Fruit fly (Drosophila melanogaster): ENCODE results near the gene CG43362.

CG43362 gene

DNA sequence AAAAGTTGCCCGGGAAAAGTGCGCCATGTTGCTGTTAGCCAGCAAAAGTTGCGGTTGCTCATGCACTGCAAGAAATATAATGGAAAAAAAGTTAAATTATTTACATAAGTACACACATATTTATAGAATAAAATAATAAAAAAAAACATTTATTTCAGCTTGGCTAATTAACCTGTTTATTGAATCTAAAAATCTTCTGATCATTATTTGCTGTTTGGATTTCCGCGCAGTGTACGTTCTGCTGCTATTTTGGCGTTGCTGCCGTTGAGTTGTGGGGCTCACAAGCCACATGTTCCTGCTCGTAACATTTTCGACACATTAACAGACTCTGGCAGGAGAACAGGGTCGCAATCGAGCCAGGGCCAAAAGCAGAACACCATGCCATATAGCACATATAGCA lies 19.2 kb upstream of the CG43362 start (continued):
- TF ChIP-seq CG8359 (GFP tag; optimal IDR thresholded peaks at IDR 0.05; ENCODE audit: borderline replicate concordance) (peak; percentile 69), CG9437 (GFP tag; optimal IDR thresholded peaks at IDR 0.05) (peak; percentile 39), CHES-1-like (GFP tag; optimal IDR thresholded peaks at IDR 0.05) (no peak), Gug (GFP tag; IDR thresholded peaks at IDR 0.05) (no peak), CG17802 (tag; optimal IDR thresholded peaks at IDR 0.05) (peak; percentile 38), Oli (tag; optimal IDR thresholded peaks at IDR 0.05) (peak; percentile 79), CG3847 (GFP tag; IDR thresholded peaks at IDR 0.05) (no peak), zen (tag; optimal IDR thresholded peaks at IDR 0.05) (peak; percentile 24), chm (GFP tag; IDR thresholded peaks at IDR 0.05) (no peak), sob (GFP tag; IDR thresholded peaks at IDR 0.05) (peak; percentile 33; the same call in 1 of the 2 replicates), HLH3B (GFP tag; IDR thresholded peaks at IDR 0.05) (peak; percentile 70), CrebB (tag; optimal IDR thresholded peaks at IDR 0.05) (no peak), CG18599 (GFP tag; optimal IDR thresholded peaks at IDR 0.05) (peak; percentile 61), ara (GFP tag; IDR thresholded peaks at IDR 0.05) (peak; percentile 78; the same call in 1 of the 2 replicates)

DNA sequence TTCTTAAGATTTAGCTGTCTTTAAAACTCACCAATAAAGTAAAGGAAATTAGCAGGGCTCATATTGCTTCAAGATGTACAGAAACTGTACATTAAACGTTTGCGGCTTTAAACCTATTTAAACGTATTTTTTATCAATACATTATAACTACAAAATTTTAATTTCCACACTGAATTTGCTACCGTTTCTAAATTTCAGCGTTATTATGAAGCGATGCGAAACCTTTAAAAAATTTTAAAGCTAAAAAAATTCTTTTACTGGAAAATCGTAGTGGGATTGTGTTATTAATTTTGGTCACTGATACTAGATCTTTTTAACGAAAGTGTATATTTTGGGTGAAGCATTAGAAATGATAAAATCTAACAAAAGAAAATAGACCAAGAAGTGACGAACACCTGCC lies 18.1 kb upstream of the CG43362 start, which contains the start of gene CG43354:
Gene CG43354, minus strand, starts transcription at position 101 of the 400 bp plus-strand sequence.
- TF ChIP-seq Gug (GFP tag; IDR thresholded peaks at IDR 0.05) (no peak), CG32532 (GFP tag; IDR thresholded peaks at IDR 0.05) (no peak), CG2678 (tag; optimal IDR thresholded peaks at IDR 0.05) (no peak), Ptx1 (GFP tag; IDR thresholded peaks at IDR 0.05) (no peak), CG18599 (GFP tag; optimal IDR thresholded peaks at IDR 0.05) (no peak), CG32767 (GFP tag; IDR thresholded peaks at IDR 0.05) (no peak), D19A (tag; optimal IDR thresholded peaks at IDR 0.05) (no peak), zfh2 (GFP tag; optimal IDR thresholded peaks at IDR 0.05) (no peak), ham (GFP tag; IDR thresholded peaks at IDR 0.05) (no peak), CG32772 (GFP tag; IDR thresholded peaks at IDR 0.05) (no peak), CG31441 (GFP tag; IDR thresholded peaks at IDR 0.05) (no peak), kah (GFP tag; optimal IDR thresholded peaks at IDR 0.05) (no peak), emc (GFP tag; optimal IDR thresholded peaks at IDR 0.05) (no peak), CG10267 (tag; optimal IDR thresholded peaks at IDR 0.05) (no peak), lola (GFP tag; optimal IDR thresholded peaks at IDR 0.05) (no peak), Mes4 (GFP tag; optimal IDR thresholded peaks at IDR 0.05) (no peak)

DNA sequence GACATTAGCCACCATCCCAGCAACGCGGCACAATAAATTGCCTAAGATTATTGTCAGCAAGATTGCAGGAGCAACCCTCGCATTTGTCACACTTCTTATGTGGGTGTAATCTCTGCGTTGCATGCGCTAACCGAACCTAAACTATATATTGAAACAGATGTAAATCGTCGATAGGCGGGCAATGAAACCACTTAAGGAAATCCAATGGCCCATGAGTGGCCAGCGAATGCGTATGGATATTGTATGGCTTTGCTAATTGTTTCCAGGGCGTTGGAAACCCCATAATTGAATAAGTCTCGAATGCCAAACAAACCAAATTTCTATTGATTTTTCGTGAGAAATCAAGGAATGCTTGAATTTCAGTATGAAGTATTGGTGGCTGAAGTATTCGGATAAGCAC lies 17.4 kb upstream of the CG43362 start:
- TF ChIP-seq CG2199 (GFP tag; IDR thresholded peaks at IDR 0.05): peak; percentile 90
- no peak for TF ChIP-seq CG4854 (GFP tag; optimal IDR thresholded peaks at IDR 0.05)
- peak; percentile 5 for TF ChIP-seq CG18476 (GFP tag; optimal IDR thresholded peaks at IDR 0.05)

DNA sequence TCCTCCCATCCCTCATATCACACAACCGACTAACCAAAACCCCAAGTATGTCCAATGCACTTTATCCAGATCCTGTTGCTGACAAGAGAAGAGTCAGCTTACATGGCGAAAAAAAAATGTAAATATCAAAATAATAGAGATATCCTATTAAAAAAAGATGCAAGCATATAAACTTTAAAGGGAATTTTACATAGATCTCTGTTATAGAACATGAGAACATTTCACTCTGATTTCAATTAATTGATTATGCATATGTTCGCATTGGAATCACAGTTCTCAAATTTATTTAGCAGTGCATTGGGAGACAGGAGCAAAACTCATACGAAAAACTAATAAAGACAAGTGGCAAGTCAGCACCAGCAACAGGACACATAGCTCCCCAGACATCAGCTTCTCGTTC lies 16.6 kb upstream of the CG43362 start:
- TF ChIP-seq insv (GFP tag; optimal IDR thresholded peaks at IDR 0.05) (no peak), CG10979 (tag; optimal IDR thresholded peaks at IDR 0.05) (peak; percentile 35), CG18262 (tag; optimal IDR thresholded peaks at IDR 0.05) (peak; percentile 18), CG15601 (tag; optimal IDR thresholded peaks at IDR 0.05) (peak; percentile 2), CG18599 (GFP tag; optimal IDR thresholded peaks at IDR 0.05) (peak; percentile 24), Oli (tag; optimal IDR thresholded peaks at IDR 0.05) (peak; percentile 11), CG2712 (tag; optimal IDR thresholded peaks at IDR 0.05) (peak; percentile 25), az2 (GFP tag; optimal IDR thresholded peaks at IDR 0.05) (peak; percentile 13), Hr51 (GFP tag; optimal IDR thresholded peaks at IDR 0.05) (peak in 1 of 2 experiments; percentile 26), CG11560 (tag; IDR thresholded peaks at IDR 0.05) (no peak), lola (GFP tag; optimal IDR thresholded peaks at IDR 0.05) (peak in 1 of 3 experiments; percentile 0), CTCF (GFP tag; optimal IDR thresholded peaks at IDR 0.05) (no peak), CG12391 (tag; optimal IDR thresholded peaks at IDR 0.05) (peak; percentile 1), Xrp1 (GFP tag; IDR thresholded peaks at IDR 0.05) (peak; percentile 19; the same call in 1 of the 2 replicates), croc (GFP tag; conservative IDR thresholded peaks at IDR 0.05) (no peak), ci (GFP tag; IDR thresholded peaks at IDR 0.05) (no peak; the same call in 2 of the 3 replicates), Blimp-1 (GFP tag; optimal IDR thresholded peaks at IDR 0.05) (peak; percentile 23), dmrt99B (tag; optimal IDR thresholded peaks at IDR 0.05) (peak; percentile 16), CG7839 (tag; optimal IDR thresholded peaks at IDR 0.05) (peak; percentile 20)
